Fruit fly (Drosophila melanogaster) Kc167 (cell line): ENCODE results near the gene Sem1.

Experiments
- Myc ChIP-seq: fragments of >200 bp; optimal IDR thresholded peaks from 2 replicates; lab custom pipeline; 2017; ENCODE audit warnings: missing external identifiers
- Sin3A ChIP-seq: fragments of >200 bp; optimal IDR thresholded peaks from 2 replicates; lab custom pipeline; 2018; ENCODE audit warnings: missing external identifiers
- psq ChIP-seq: fragments of >200 bp; optimal IDR thresholded peaks from 2 replicates; lab custom pipeline; 2017; ENCODE audit warnings: missing external identifiers
- ttk ChIP-seq: sonication (Bioruptor generic); optimal IDR thresholded peaks from 2 replicates; lab custom pipeline; 2017; ENCODE audit warnings: missing external identifiers

- TF ChIP-seq Myc (lab: Kevin White, UChicago) = no peak
- no peak for TF ChIP-seq Sin3A
- TF ChIP-seq psq (lab: Kevin White, UChicago) = no peak
- TF ChIP-seq ttk (lab: Kevin White, UChicago) = no peak
Measured at dm6 chr2L:7084410-7084809, 20.6 kb downstream of the Sem1 start, which contains the start of gene Pvf2.
